Fruit fly (Drosophila melanogaster): ENCODE measurements around the gene Pgant4.

The Pgant4 gene

DNA sequence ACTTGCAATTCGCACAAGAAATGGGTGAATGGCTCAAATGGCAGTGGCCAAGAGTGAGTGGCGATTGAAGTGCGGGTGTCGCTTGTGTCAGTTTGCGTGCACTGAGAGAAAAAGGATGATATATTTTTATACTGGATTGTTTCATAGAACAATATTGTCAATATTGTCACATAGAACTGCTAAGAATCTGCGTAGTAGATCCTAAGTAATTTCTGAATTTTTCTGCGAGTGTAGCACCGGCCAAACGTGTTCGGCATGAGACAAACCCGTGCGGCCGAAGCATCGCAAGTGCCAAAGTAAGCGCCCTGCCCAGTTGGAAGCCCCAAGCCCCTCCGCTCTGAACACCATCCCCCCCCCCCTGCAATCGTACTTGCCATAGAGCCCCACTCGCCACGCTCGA lies 32.1 kb upstream of the Pgant4 start (continued):
- 0 out of 2 replicates have a peak, but pooled peaks have one; percentile 50 for TF ChIP-seq sim (GFP tag; IDR thresholded peaks at IDR 0.05)
- TF ChIP-seq bigmax (GFP tag; optimal IDR thresholded peaks at IDR 0.05): no peak
- TF ChIP-seq Oaz (GFP tag; IDR thresholded peaks at IDR 0.05): peak; percentile 48; the same call in 1 of the 2 replicates
- TF ChIP-seq CG12391 (tag; optimal IDR thresholded peaks at IDR 0.05): peak; percentile 69
- no peak for TF ChIP-seq gro (GFP tag; optimal IDR thresholded peaks at IDR 0.05)
- TF ChIP-seq CG14710 (tag; optimal IDR thresholded peaks at IDR 0.05): peak; percentile 42
- TF ChIP-seq da (GFP tag; optimal IDR thresholded peaks at IDR 0.05): no peak
- TF ChIP-seq vfl (GFP tag; optimal IDR thresholded peaks at IDR 0.05): no peak
- TF ChIP-seq CG33557 (GFP tag; optimal IDR thresholded peaks at IDR 0.05): no peak
- TF ChIP-seq Scr (GFP tag; IDR thresholded peaks at IDR 0.05; ENCODE audit: partially characterized antibody): no peak
- peak; percentile 80 for TF ChIP-seq Mrtf (GFP tag; IDR thresholded peaks at IDR 0.05)
- peak; percentile 65 for TF ChIP-seq CG17829 (tag; optimal IDR thresholded peaks at IDR 0.05)
- no peak for TF ChIP-seq Camta (GFP tag; optimal IDR thresholded peaks at IDR 0.05)
- TF ChIP-seq H15 (GFP tag; IDR thresholded peaks at IDR 0.05): peak; percentile 77
- no peak for TF ChIP-seq lola (GFP tag; optimal IDR thresholded peaks at IDR 0.05)
- TF ChIP-seq CG1602 (GFP tag; optimal IDR thresholded peaks at IDR 0.05): peak; percentile 44
- no peak for TF ChIP-seq tup (GFP tag; optimal IDR thresholded peaks at IDR 0.05)
- TF ChIP-seq chif (GFP tag; optimal IDR thresholded peaks at IDR 0.05): peak; percentile 52 to 63
- peak; percentile 65 for TF ChIP-seq CG6254 (GFP tag; optimal IDR thresholded peaks at IDR 0.05)
- TF ChIP-seq CG10431 (GFP tag; optimal IDR thresholded peaks at IDR 0.05): no peak
- peak; percentile 68 for TF ChIP-seq Hmr (GFP tag; optimal IDR thresholded peaks at IDR 0.05)
- peak; percentile 33 for TF ChIP-seq nmo (GFP tag; optimal IDR thresholded peaks at IDR 0.05)
- peak; percentile 85 for TF ChIP-seq CG14441 (GFP tag; IDR thresholded peaks at IDR 0.05)
- no peak for TF ChIP-seq MBD-R2 (GFP tag; IDR thresholded peaks at IDR 0.05)
- no peak for TF ChIP-seq pan (optimal IDR thresholded peaks at IDR 0.05)
- TF ChIP-seq pan (GFP tag; optimal IDR thresholded peaks at IDR 0.05 in 1 of 2, IDR thresholded peaks at IDR 0.05 in 1 of 2): peak in 1 of 2 experiments; percentile 83
- TF ChIP-seq CG9797 (GFP tag; optimal IDR thresholded peaks at IDR 0.05): no peak
- no peak for TF ChIP-seq zf30C (GFP tag; optimal IDR thresholded peaks at IDR 0.05)
- peak; percentile 49; the same call in 1 of the 2 replicates for TF ChIP-seq CG10321 (GFP tag; IDR thresholded peaks at IDR 0.05)
- no peak for TF ChIP-seq CG15011 (GFP tag; optimal IDR thresholded peaks at IDR 0.05)
- TF ChIP-seq Sox102F (GFP tag; optimal IDR thresholded peaks at IDR 0.05): peak; percentile 82
- no peak for TF ChIP-seq tx (GFP tag; optimal IDR thresholded peaks at IDR 0.05)
- TF ChIP-seq Side (GFP tag; optimal IDR thresholded peaks at IDR 0.05): peak; percentile 36
- TF ChIP-seq eve (GFP tag; optimal IDR thresholded peaks at IDR 0.05): no peak
- peak; percentile 9 for TF ChIP-seq Ssrp (tag; optimal IDR thresholded peaks at IDR 0.05)
- TF ChIP-seq fd64A (GFP tag; optimal IDR thresholded peaks at IDR 0.05): no peak
- no peak for TF ChIP-seq CG3995 (GFP tag; optimal IDR thresholded peaks at IDR 0.05)
- no peak for TF ChIP-seq MESR4 (GFP tag; optimal IDR thresholded peaks at IDR 0.05)
- peak; percentile 44 for TF ChIP-seq CG7556 (GFP tag; optimal IDR thresholded peaks at IDR 0.05)
- peak; percentile 92 for TF ChIP-seq Drgx (GFP tag; IDR thresholded peaks at IDR 0.05)
- no peak for TF ChIP-seq unc-4 (GFP tag; IDR thresholded peaks at IDR 0.05; ENCODE audit: partially characterized antibody)
- TF ChIP-seq Med (GFP tag): peak; percentile 89
- no peak for TF ChIP-seq CG12219 (GFP tag; optimal IDR thresholded peaks at IDR 0.05)
- TF ChIP-seq jing (GFP tag; optimal IDR thresholded peaks at IDR 0.05): peak; percentile 29
- TF ChIP-seq HLH54F (GFP tag; optimal IDR thresholded peaks at IDR 0.05): no peak
- peak; percentile 88 for TF ChIP-seq dysf (GFP tag; IDR thresholded peaks at IDR 0.05)
- 0 out of 2 replicates have a peak, but pooled peaks have one; percentile 25 for TF ChIP-seq Dip2 (GFP tag; IDR thresholded peaks at IDR 0.05)
- peak; percentile 39; the same call in 1 of the 2 replicates for TF ChIP-seq CkIIα-i1 (GFP tag; IDR thresholded peaks at IDR 0.05)
- TF ChIP-seq CG5953 (GFP tag; IDR thresholded peaks at IDR 0.05): peak; percentile 64
- no peak for TF ChIP-seq btn (GFP tag; optimal IDR thresholded peaks at IDR 0.05)
- peak in 1 of 2 experiments; percentile 37 for TF ChIP-seq bsh (GFP tag; optimal IDR thresholded peaks at IDR 0.05)
